Worm (Caenorhabditis elegans): ENCODE measurements around the gene C49F5.13.
A peak's percentile ranks its signal among the peaks of the same experiment; 100 is the strongest.

Gene C49F5.13

ce11 chrX:11937343-11937935 is 23.8 kb upstream of the C49F5.13 start:
- TF ChIP-seq hlh-8 (tag; optimal IDR thresholded peaks at IDR 0.05) (peak; percentile 45), pha-2 (tag; optimal IDR thresholded peaks at IDR 0.05) (no peak), nhr-232 (tag; optimal IDR thresholded peaks at IDR 0.05) (no peak), pqm-1 (tag; optimal IDR thresholded peaks at IDR 0.05) (peak; percentile 85), sox-2 (GFP tag; IDR thresholded peaks at IDR 0.05) (peak; percentile 46), mec-3 (tag; optimal IDR thresholded peaks at IDR 0.05; ENCODE audit: borderline replicate concordance) (no peak), ceh-45 (GFP tag; IDR thresholded peaks at IDR 0.05) (no peak), hlh-30 (tag; optimal IDR thresholded peaks at IDR 0.05; ENCODE audit: insufficient read depth) (peak; percentile 73), pha-4 (tag; optimal IDR thresholded peaks at IDR 0.05) (no peak), unc-3 (GFP tag; conservative IDR thresholded peaks at IDR 0.05) (0 out of 2 replicates have a peak, but pooled peaks have one; percentile 21), unc-3 (tag; optimal IDR thresholded peaks at IDR 0.05) (peak; percentile 15), ceh-2 (tag; optimal IDR thresholded peaks at IDR 0.05) (peak; percentile 74), ceh-9 (tag; optimal IDR thresholded peaks at IDR 0.05) (no peak), unc-86 (tag; optimal IDR thresholded peaks at IDR 0.05) (peak; percentile 85), Y22D7AL.16 (tag; optimal IDR thresholded peaks at IDR 0.05) (no peak), zip-5 (tag; optimal IDR thresholded peaks at IDR 0.05) (peak; percentile 9), ceh-14 (tag; optimal IDR thresholded peaks at IDR 0.05) (peak; percentile 52), ceh-6 (GFP tag; optimal IDR thresholded peaks at IDR 0.05) (peak; percentile 66), ztf-16 (tag; optimal IDR thresholded peaks at IDR 0.05) (peak; percentile 68), F13H6.1 (tag; optimal IDR thresholded peaks at IDR 0.05) (peak; percentile 70), dve-1 (tag; optimal IDR thresholded peaks at IDR 0.05) (peak; percentile 98), ttx-3 (tag; optimal IDR thresholded peaks at IDR 0.05) (peak; percentile 53), nfya-1 (tag; optimal IDR thresholded peaks at IDR 0.05) (no peak), sox-4 (tag; optimal IDR thresholded peaks at IDR 0.05) (peak; percentile 61), tbx-2 (tag; optimal IDR thresholded peaks at IDR 0.05) (peak; percentile 89), unc-55 (GFP tag; optimal IDR thresholded peaks at IDR 0.05) (no peak), madf-2 (tag; optimal IDR thresholded peaks at IDR 0.05) (peak; percentile 73), pax-1 (tag; optimal IDR thresholded peaks at IDR 0.05) (peak; percentile 92), pag-3 (tag; optimal IDR thresholded peaks at IDR 0.05; ENCODE audit: borderline replicate concordance) (no peak), ama-1 (optimal IDR thresholded peaks at IDR 0.05) (no peak), ahr-1 (tag; optimal IDR thresholded peaks at IDR 0.05) (no peak), K09A11.1 (tag; optimal IDR thresholded peaks at IDR 0.05; ENCODE audit: insufficient read depth) (peak; percentile 87), hlh-6 (tag; optimal IDR thresholded peaks at IDR 0.05) (peak; percentile 56), odd-2 (tag; optimal IDR thresholded peaks at IDR 0.05) (no peak), ceh-19 (GFP tag; optimal IDR thresholded peaks at IDR 0.05) (peak; percentile 53), elt-2 (tag; optimal IDR thresholded peaks at IDR 0.05) (peak; percentile 79), fax-1 (tag; optimal IDR thresholded peaks at IDR 0.05) (no peak), ceh-34 (tag; optimal IDR thresholded peaks at IDR 0.05) (peak; percentile 86), npax-4 (tag; optimal IDR thresholded peaks at IDR 0.05) (no peak), dmd-4 (tag; optimal IDR thresholded peaks at IDR 0.05; ENCODE audit: borderline replicate concordance) (peak; percentile 31), ceh-18 (tag; optimal IDR thresholded peaks at IDR 0.05) (peak; percentile 96), unc-42 (tag; optimal IDR thresholded peaks at IDR 0.05) (peak; percentile 90), lin-11 (tag; optimal IDR thresholded peaks at IDR 0.05) (no peak), hlh-13 (GFP tag; optimal IDR thresholded peaks at IDR 0.05) (no peak), pros-1 (tag; optimal IDR thresholded peaks at IDR 0.05) (peak; percentile 97), syd-9 (tag; optimal IDR thresholded peaks at IDR 0.05) (peak; percentile 87), nhr-11 (tag; optimal IDR thresholded peaks at IDR 0.05) (peak; percentile 92), ceh-30 (tag; optimal IDR thresholded peaks at IDR 0.05) (peak; percentile 88), elt-4 (tag; optimal IDR thresholded peaks at IDR 0.05) (no peak), eyg-1 (tag; optimal IDR thresholded peaks at IDR 0.05) (no peak), hlh-15 (tag; optimal IDR thresholded peaks at IDR 0.05) (peak; percentile 44), ceh-48 (tag; optimal IDR thresholded peaks at IDR 0.05) (peak; percentile 79), pat-9 (tag; optimal IDR thresholded peaks at IDR 0.05) (peak; percentile 62)

All from whole organism, late embryonic.